Worm (Caenorhabditis elegans): ENCODE data around the gene K08H2.2.

- TF ChIP-seq elt-3 (tag; optimal IDR thresholded peaks at IDR 0.05): no peak
- no peak for TF ChIP-seq nhr-23 (tag; optimal IDR thresholded peaks at IDR 0.05)
- no peak for TF ChIP-seq fos-1 (tag; optimal IDR thresholded peaks at IDR 0.05)
These were observed 27.9 kb downstream of the K08H2.2 start for ce11 chrX:13206911-13207310.

Measured in whole organism, L2 larva.